Fruit fly (Drosophila melanogaster) whole organism, embryonic: Measurements from ENCODE around the gene CG7530.

Experiments used
- Asciz ChIP-seq: fragments of 200-800 bp; sonication (Bioruptor generic); optimal IDR thresholded peaks from 2 replicates; lab custom pipeline; 2017; ENCODE audit warnings: missing biosample characterization, mild to moderate bottlenecking, missing genetic modification characterization, missing genetic modification reagents
- BtbVII ChIP-seq: fragments of 200-800 bp; sonication (Bioruptor generic); optimal IDR thresholded peaks from 3 replicates; lab custom pipeline; 2017; ENCODE audit warnings: missing biosample characterization, mild to moderate bottlenecking, missing genetic modification characterization
- CG11504 ChIP-seq: fragments of 200-800 bp; sonication (Bioruptor generic); optimal IDR thresholded peaks from 3 replicates; lab custom pipeline; 2019; ENCODE audit warnings: missing biosample characterization, mild to moderate bottlenecking, missing genetic modification characterization, moderate library complexity
- CG13296 ChIP-seq: fragments of 200-800 bp; sonication (Bioruptor generic); optimal IDR thresholded peaks from 3 replicates; lab custom pipeline; 2018; ENCODE audit warnings: missing biosample characterization, mild to moderate bottlenecking, missing genetic modification characterization
- CG1603 ChIP-seq: fragments of 200-800 bp; sonication (Bioruptor generic); optimal IDR thresholded peaks from 2 replicates; lab custom pipeline; 2019; ENCODE audit warnings: missing biosample characterization, mild to moderate bottlenecking, missing genetic modification characterization, moderate library complexity
- CG1792 ChIP-seq: fragments of 200-800 bp; sonication (Bioruptor generic); optimal IDR thresholded peaks from 2 replicates; lab custom pipeline; 2016; ENCODE audit warnings: missing biosample characterization, missing genetic modification characterization
- CG2678 ChIP-seq: fragments of 200-800 bp; sonication (Bioruptor generic); optimal IDR thresholded peaks from 3 replicates; lab custom pipeline; 2019; ENCODE audit warnings: missing biosample characterization, mild to moderate bottlenecking, missing genetic modification characterization, moderate library complexity
- CG2889 ChIP-seq: fragments of 200-800 bp; sonication (Bioruptor generic); IDR thresholded peaks from 3 replicates; pipeline ENCODE4 v1.3.6; 2022; ENCODE audit warnings: missing biosample characterization, missing genetic modification characterization
- CG31224 ChIP-seq: fragments of 200-800 bp; sonication (Bioruptor generic); IDR thresholded peaks from 2 replicates; pipeline ENCODE4 v1.3.6; 2022; ENCODE audit warnings: missing biosample characterization, missing genetic modification characterization
- CG3163 ChIP-seq: fragments of 200-800 bp; sonication (Bioruptor generic); optimal IDR thresholded peaks from 3 replicates; lab custom pipeline; 2016; ENCODE audit warnings: missing biosample characterization, missing genetic modification characterization
- CG9727 ChIP-seq: fragments of 200-800 bp; sonication (Bioruptor generic); optimal IDR thresholded peaks from 3 replicates; lab custom pipeline; 2017; ENCODE audit warnings: missing biosample characterization, mild to moderate bottlenecking, missing genetic modification characterization
- CkIIα-i1 ChIP-seq: fragments of 200-800 bp; sonication (Bioruptor generic); IDR thresholded peaks from 2 replicates; pipeline ENCODE4 v1.3.6; 2022; ENCODE audit warnings: missing biosample characterization, missing genetic modification characterization
- CrebB ChIP-seq: fragments of 200-800 bp; sonication (Bioruptor generic); optimal IDR thresholded peaks from 3 replicates; lab custom pipeline; 2018; ENCODE audit warnings: missing biosample characterization, mild to moderate bottlenecking, missing genetic modification characterization
- Dfd ChIP-seq, 2 experiments: fragments of >200 bp; optimal IDR thresholded peaks; 2 replicates each; lab custom pipeline; 2017; ENCODE audit warnings: missing biosample characterization in 2 of 2, missing genetic modification characterization in 2 of 2
- Ets65A ChIP-seq: fragments of 200-800 bp; sonication (Bioruptor generic); peaks from one replicate; lab custom pipeline; 2016; ENCODE audit warnings: missing biosample characterization, missing genetic modification characterization
- HLH3B ChIP-seq: fragments of 200-800 bp; sonication (Bioruptor generic); IDR thresholded peaks from 2 replicates; pipeline ENCODE4 v1.3.6; 2022; ENCODE audit warnings: missing biosample characterization, missing genetic modification characterization
- HLH54F ChIP-seq: fragments of 200-800 bp; sonication (Bioruptor generic); optimal IDR thresholded peaks from 3 replicates; lab custom pipeline; 2016; ENCODE audit warnings: missing biosample characterization, missing genetic modification characterization
- HmgZ ChIP-seq: fragments of 200-800 bp; sonication (Bioruptor generic); optimal IDR thresholded peaks from 2 replicates; lab custom pipeline; 2018; ENCODE audit warnings: missing biosample characterization, mild to moderate bottlenecking, missing genetic modification characterization
- Hmx ChIP-seq: fragments of 200-800 bp; sonication (Bioruptor generic); optimal IDR thresholded peaks from 2 replicates; lab custom pipeline; 2016; ENCODE audit warnings: missing biosample characterization, missing genetic modification characterization
- Hr78 ChIP-seq, 2 experiments: fragments of 200-800 bp in 1 of 2; fragments of >200 bp in 1 of 2; sonication (Bioruptor generic) in 1 of 2; optimal IDR thresholded peaks; 2 replicates each; lab custom pipeline; 2017 to 2019; ENCODE audit warnings: missing biosample characterization in 2 of 2, missing genetic modification characterization in 2 of 2, mild to moderate bottlenecking in 1 of 2, moderate library complexity in 1 of 2
- MBD-R2 ChIP-seq: fragments of 200-800 bp; sonication (Bioruptor generic); IDR thresholded peaks from 2 replicates; pipeline ENCODE4 v1.3.6; 2022; ENCODE audit warnings: missing biosample characterization, missing genetic modification characterization
- Med ChIP-seq: fragments of 200-800 bp; sonication (Bioruptor generic); peaks from one replicate; lab custom pipeline; 2016; ENCODE audit warnings: missing biosample characterization, missing genetic modification characterization, mild to moderate bottlenecking, inconsistent platforms, moderate library complexity
- Myb ChIP-seq: fragments of 200-800 bp; sonication (Bioruptor generic); optimal IDR thresholded peaks from 2 replicates; lab custom pipeline; 2016; ENCODE audit warnings: missing biosample characterization, missing genetic modification characterization
- NFAT ChIP-seq: fragments of 200-800 bp; sonication (Bioruptor generic); IDR thresholded peaks from 2 replicates; pipeline ENCODE4 v1.3.6; 2022; ENCODE audit warnings: missing biosample characterization, missing genetic modification characterization
- Sox102F ChIP-seq: fragments of 200-800 bp; sonication (Bioruptor generic); optimal IDR thresholded peaks from 2 replicates; lab custom pipeline; 2018; ENCODE audit warnings: missing biosample characterization, mild to moderate bottlenecking, missing genetic modification characterization, moderate library complexity
- Spps ChIP-seq: fragments of 200-800 bp; sonication (Bioruptor generic); optimal IDR thresholded peaks from 2 replicates; lab custom pipeline; 2018; ENCODE audit warnings: missing biosample characterization, mild to moderate bottlenecking, missing genetic modification characterization
- ap ChIP-seq: fragments of 200-800 bp; sonication (Bioruptor generic); IDR thresholded peaks from 2 replicates; pipeline ENCODE4 v1.3.6; 2022; ENCODE audit warnings: missing biosample characterization, missing genetic modification characterization
- bcd ChIP-seq: fragments of 200-800 bp; sonication (Bioruptor generic); optimal IDR thresholded peaks from 2 replicates; lab custom pipeline; 2017; ENCODE audit warnings: missing biosample characterization, mild to moderate bottlenecking, missing genetic modification characterization
- caup ChIP-seq: fragments of 200-800 bp; sonication (Bioruptor generic); optimal IDR thresholded peaks from 3 replicates; lab custom pipeline; 2017; ENCODE audit warnings: missing biosample characterization, mild to moderate bottlenecking, missing genetic modification characterization, moderate library complexity; ENCODE audit not compliant: severe bottlenecking
- chif ChIP-seq, 2 experiments: fragments of 200-800 bp; sonication (Bioruptor generic); optimal IDR thresholded peaks; 3 replicates each; lab custom pipeline; 2016; ENCODE audit warnings: missing biosample characterization in 2 of 2, missing genetic modification characterization in 2 of 2
- dmrt11E ChIP-seq: fragments of 200-800 bp; sonication (Bioruptor generic); optimal IDR thresholded peaks from 3 replicates; lab custom pipeline; 2018; ENCODE audit warnings: missing biosample characterization, mild to moderate bottlenecking, missing genetic modification characterization, moderate library complexity
- emc ChIP-seq: fragments of 200-800 bp; sonication (Bioruptor generic); optimal IDR thresholded peaks from 2 replicates; lab custom pipeline; 2016; ENCODE audit warnings: missing biosample characterization, missing genetic modification characterization
- ewg ChIP-seq: fragments of 200-800 bp; sonication (Bioruptor generic); optimal IDR thresholded peaks from 3 replicates; lab custom pipeline; 2017; ENCODE audit warnings: mild to moderate bottlenecking, missing biosample characterization, missing genetic modification reagents, missing genetic modification characterization
- fd3F ChIP-seq: fragments of 200-800 bp; sonication (Bioruptor generic); optimal IDR thresholded peaks from 2 replicates; lab custom pipeline; 2018; ENCODE audit warnings: missing biosample characterization, mild to moderate bottlenecking, missing genetic modification characterization, moderate library complexity
- lilli ChIP-seq: fragments of 200-800 bp; sonication (Bioruptor generic); optimal IDR thresholded peaks from 3 replicates; lab custom pipeline; 2016; ENCODE audit warnings: missing biosample characterization, missing genetic modification characterization
- maf-S ChIP-seq: fragments of 200-800 bp; sonication (Bioruptor generic); optimal IDR thresholded peaks from 2 replicates; lab custom pipeline; 2016; ENCODE audit warnings: missing biosample characterization, missing genetic modification characterization
- mirr ChIP-seq: fragments of 200-800 bp; sonication (Bioruptor generic); optimal IDR thresholded peaks from 3 replicates; lab custom pipeline; 2018; ENCODE audit warnings: missing biosample characterization, mild to moderate bottlenecking, missing genetic modification characterization
- odd ChIP-seq: fragments of 200-800 bp; sonication (Bioruptor generic); optimal IDR thresholded peaks from 2 replicates; lab custom pipeline; 2017; ENCODE audit warnings: missing biosample characterization, mild to moderate bottlenecking, missing genetic modification characterization
- onecut ChIP-seq: fragments of 200-800 bp; sonication (Bioruptor generic); IDR thresholded peaks from 2 replicates; pipeline ENCODE4 v1.3.6; 2022; ENCODE audit warnings: missing biosample characterization, missing genetic modification characterization
- p53 ChIP-seq: fragments of 200-800 bp; sonication (Bioruptor generic); optimal IDR thresholded peaks from 2 replicates; lab custom pipeline; 2016; ENCODE audit warnings: missing biosample characterization, missing genetic modification characterization
- pum ChIP-seq: fragments of 200-800 bp; sonication (Bioruptor generic); optimal IDR thresholded peaks from 2 replicates; lab custom pipeline; 2016; ENCODE audit warnings: missing biosample characterization, missing genetic modification characterization
- ro ChIP-seq: fragments of 200-800 bp; sonication (Bioruptor generic); IDR thresholded peaks from 2 replicates; pipeline ENCODE4 v1.3.6; 2022; ENCODE audit warnings: missing biosample characterization, missing genetic modification characterization
- sens ChIP-seq: fragments of 200-800 bp; sonication (Bioruptor generic); peaks from one replicate; lab custom pipeline; 2016; ENCODE audit warnings: missing biosample characterization, missing genetic modification characterization
- slp2 ChIP-seq: fragments of 200-800 bp; sonication (Bioruptor generic); optimal IDR thresholded peaks from 2 replicates; lab custom pipeline; 2016; ENCODE audit warnings: missing biosample characterization, missing genetic modification characterization
- sob ChIP-seq: fragments of 200-800 bp; sonication (Bioruptor generic); IDR thresholded peaks from 2 replicates; pipeline ENCODE4 v1.3.6; 2022; ENCODE audit warnings: missing biosample characterization, missing genetic modification characterization
- tll ChIP-seq, 2 experiments: fragments of 200-800 bp in 1 of 2; fragments of >200 bp in 1 of 2; sonication (Bioruptor generic) in 1 of 2; optimal IDR thresholded peaks; 2 replicates each; lab custom pipeline; 2017 to 2019; ENCODE audit warnings: missing biosample characterization in 2 of 2, missing genetic modification characterization in 2 of 2, mild to moderate bottlenecking in 1 of 2, moderate library complexity in 1 of 2
- twi ChIP-seq: fragments of 200-800 bp; optimal IDR thresholded peaks from 2 replicates; lab custom pipeline; 2019; ENCODE audit warnings: missing biosample characterization, mild to moderate bottlenecking, missing genetic modification characterization, moderate library complexity
- unpg ChIP-seq: fragments of 200-800 bp; sonication (Bioruptor generic); optimal IDR thresholded peaks from 3 replicates; lab custom pipeline; 2018; ENCODE audit warnings: missing biosample characterization, mild to moderate bottlenecking, missing genetic modification characterization, moderate library complexity
- zfh2 ChIP-seq: fragments of 200-800 bp; sonication (Bioruptor generic); optimal IDR thresholded peaks from 2 replicates; lab custom pipeline; 2016; ENCODE audit warnings: missing biosample characterization, missing genetic modification characterization

The CG7530 gene

DNA sequence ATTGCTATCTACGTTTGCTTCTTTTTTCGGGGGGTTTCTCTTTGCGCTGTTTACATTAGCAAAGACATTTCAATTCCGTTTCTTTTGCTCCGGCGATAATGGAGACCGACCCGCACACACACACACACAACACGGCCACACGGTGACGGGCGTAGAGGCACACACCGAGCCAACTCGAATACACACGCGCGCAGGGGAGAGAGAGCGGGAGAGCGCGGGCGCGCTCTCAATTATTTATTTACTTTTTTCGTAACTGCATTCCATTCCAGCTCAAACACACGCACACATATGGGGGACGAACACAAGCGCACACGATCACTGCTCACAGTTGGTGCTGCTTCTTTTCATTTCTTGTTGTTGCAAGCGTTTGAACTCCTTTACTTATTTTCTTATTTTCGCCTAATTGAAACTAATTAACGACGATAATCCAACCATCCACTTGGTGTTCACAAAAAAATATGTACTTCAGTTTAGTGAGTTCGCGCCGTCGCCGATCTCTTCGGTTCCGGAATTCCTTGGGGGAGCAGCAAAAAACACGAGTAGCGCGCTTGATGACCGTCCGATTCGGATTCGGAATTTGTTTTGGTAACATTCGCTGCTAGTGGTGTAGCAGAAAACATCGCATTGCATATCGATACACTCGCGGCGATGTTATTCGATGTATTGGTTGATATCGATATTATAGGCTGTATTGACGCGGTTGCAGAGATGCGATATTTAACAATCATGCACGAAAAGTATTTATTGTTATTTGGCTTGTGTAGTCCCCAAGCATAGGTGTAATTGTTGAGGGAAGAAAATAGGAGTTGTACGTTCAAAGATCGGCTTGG lies 7.4 kb downstream of the CG7530 start, which contains the start of gene kibra (continued):
- peak; percentile 96 for TF ChIP-seq Med (GFP tag; lab: Kevin White, UChicago)
- TF ChIP-seq CG1603 (tag; lab: Kevin White, UChicago): peak; percentile 93
- TF ChIP-seq dmrt11E: peak; percentile 37
- TF ChIP-seq twi (tag; lab: Kevin White, UChicago): peak; percentile 42
- TF ChIP-seq BtbVII (GFP tag; lab: Kevin White, UChicago): peak; percentile 42
- TF ChIP-seq CG2678 (tag; lab: Kevin White, UChicago): peak; percentile 63
- TF ChIP-seq HmgZ: peak; percentile 76
- no peak for TF ChIP-seq CG31224 (GFP tag; lab: Robert Waterston, UW)
- peak; percentile 54 for TF ChIP-seq CrebB (tag; lab: Kevin White, UChicago)
- TF ChIP-seq Hmx: peak; percentile 48
- TF ChIP-seq HLH54F (GFP tag; lab: Kevin White, UChicago): peak; percentile 78
- TF ChIP-seq fd3F (GFP tag; lab: Kevin White, UChicago): peak; percentile 27
- TF ChIP-seq odd: peak; percentile 30
- TF ChIP-seq CG2889 (GFP tag; lab: Robert Waterston, UW): no peak
- no peak for TF ChIP-seq ap (GFP tag; lab: Robert Waterston, UW)
- peak; percentile 52 for TF ChIP-seq unpg (GFP tag; lab: Kevin White, UChicago)
- peak; percentile 72 for TF ChIP-seq CG9727 (GFP tag; lab: Kevin White, UChicago)
- TF ChIP-seq NFAT: no peak
- TF ChIP-seq HLH3B (GFP tag; lab: Robert Waterston, UW): no peak
- TF ChIP-seq onecut (GFP tag; lab: Robert Waterston, UW): peak; percentile 44
- TF ChIP-seq tll (GFP tag; optimal IDR thresholded peaks at IDR 0.05; lab: Kevin White, UChicago): peak in 1 of 2 experiments; percentile 10
- TF ChIP-seq bcd (GFP tag; lab: Kevin White, UChicago): peak; percentile 71
- TF ChIP-seq CkIIα-i1: no peak
- peak; percentile 58 for TF ChIP-seq Spps (tag; lab: Kevin White, UChicago)
- no peak for TF ChIP-seq sob
- TF ChIP-seq MBD-R2 (GFP tag; lab: Robert Waterston, UW): no peak
- peak; percentile 57 for TF ChIP-seq CG3163
- TF ChIP-seq CG13296: peak; percentile 42
- TF ChIP-seq lilli (GFP tag; lab: Kevin White, UChicago): peak; percentile 81
- peak in 1 of 2 experiments; percentile 60 for TF ChIP-seq Dfd (GFP tag; optimal IDR thresholded peaks at IDR 0.05; lab: Kevin White, UChicago)
- TF ChIP-seq pum (GFP tag; lab: Kevin White, UChicago): peak; percentile 82
- peak; percentile 41 for TF ChIP-seq ewg (GFP tag; lab: Kevin White, UChicago)
- TF ChIP-seq Ets65A (GFP tag; lab: Kevin White, UChicago): peak; percentile 97
- peak; percentile 94 for TF ChIP-seq sens (GFP tag; lab: Kevin White, UChicago)
- no peak for TF ChIP-seq ro (GFP tag; lab: Robert Waterston, UW)
- peak; percentile 19 to 37 for TF ChIP-seq Hr78 (GFP tag; optimal IDR thresholded peaks at IDR 0.05; lab: Kevin White, UChicago)
- peak; percentile 81 for TF ChIP-seq CG1792 (GFP tag; lab: Kevin White, UChicago)
- TF ChIP-seq chif (GFP tag; optimal IDR thresholded peaks at IDR 0.05; lab: Kevin White, UChicago): peak; percentile 45 to 79
- TF ChIP-seq slp2: peak; percentile 58
- TF ChIP-seq emc: peak; percentile 67
- TF ChIP-seq Sox102F (GFP tag; lab: Kevin White, UChicago): peak; percentile 62
- peak; percentile 12 for TF ChIP-seq p53 (GFP tag; lab: Kevin White, UChicago)
- TF ChIP-seq mirr (GFP tag; lab: Kevin White, UChicago): peak; percentile 69
- peak; percentile 78 for TF ChIP-seq CG11504
- peak; percentile 57 for TF ChIP-seq maf-S (GFP tag; lab: Kevin White, UChicago)
- peak; percentile 21 for TF ChIP-seq Asciz
- peak; percentile 93 for TF ChIP-seq Myb
- peak; percentile 84 for TF ChIP-seq zfh2
- peak; percentile 43 for TF ChIP-seq caup (GFP tag; lab: Kevin White, UChicago)
